Fruit fly (Drosophila melanogaster): ENCODE data around the gene S.

The S gene

dm6 chr2L:1102349-1102748 is 24.7 kb upstream of the S start, which contains the start of gene CG4629 (continued):
- TF ChIP-seq CG7745 (tag; optimal IDR thresholded peaks at IDR 0.05) (no peak), CG10462 (GFP tag; optimal IDR thresholded peaks at IDR 0.05) (no peak), CG17802 (tag; optimal IDR thresholded peaks at IDR 0.05) (no peak), Scr (GFP tag; IDR thresholded peaks at IDR 0.05; ENCODE audit: partially characterized antibody) (0 out of 2 replicates have a peak, but pooled peaks have one; percentile 28), CG14050 (GFP tag; IDR thresholded peaks at IDR 0.05) (no peak), CG16813 (GFP tag; IDR thresholded peaks at IDR 0.05; ENCODE audit: partially characterized antibody) (0 out of 3 replicates have a peak, but pooled peaks have one; percentile 14), chif (GFP tag; optimal IDR thresholded peaks at IDR 0.05) (no peak), CG12391 (tag; optimal IDR thresholded peaks at IDR 0.05) (no peak), CG3065 (GFP tag; optimal IDR thresholded peaks at IDR 0.05) (no peak), aop (GFP tag; IDR thresholded peaks at IDR 0.05) (no peak), CG1647 (GFP tag; optimal IDR thresholded peaks at IDR 0.05) (no peak), Lpt (GFP tag; optimal IDR thresholded peaks at IDR 0.05) (no peak), kah (GFP tag; optimal IDR thresholded peaks at IDR 0.05) (no peak), CG8359 (GFP tag; optimal IDR thresholded peaks at IDR 0.05; ENCODE audit: borderline replicate concordance) (no peak), pan (optimal IDR thresholded peaks at IDR 0.05) (no peak), pan (GFP tag; optimal IDR thresholded peaks at IDR 0.05 in 1 of 2, IDR thresholded peaks at IDR 0.05 in 1 of 2) (no peak), CG11723 (GFP tag; optimal IDR thresholded peaks at IDR 0.05) (no peak), D19A (tag; optimal IDR thresholded peaks at IDR 0.05) (no peak), E2f2 (GFP tag; IDR thresholded peaks at IDR 0.05) (peak; percentile 7; the same call in 1 of the 2 replicates), CG14965 (GFP tag; optimal IDR thresholded peaks at IDR 0.05; ENCODE audit: borderline replicate concordance) (no peak), CG34422 (GFP tag; IDR thresholded peaks at IDR 0.05) (peak; percentile 55; the same call in 1 of the 3 replicates), Blimp-1 (GFP tag; optimal IDR thresholded peaks at IDR 0.05) (no peak), Chrac-16 (GFP tag; optimal IDR thresholded peaks at IDR 0.05) (no peak), Spps (tag; optimal IDR thresholded peaks at IDR 0.05) (no peak), h (optimal IDR thresholded peaks at IDR 0.05) (no peak), CG15479 (GFP tag; optimal IDR thresholded peaks at IDR 0.05) (no peak), CG33213 (GFP tag; optimal IDR thresholded peaks at IDR 0.05) (no peak), Nf-YC (tag; optimal IDR thresholded peaks at IDR 0.05) (peak; percentile 38), cad (GFP tag; optimal IDR thresholded peaks at IDR 0.05) (no peak), Rx (GFP tag; IDR thresholded peaks at IDR 0.05) (no peak), bsh (GFP tag; optimal IDR thresholded peaks at IDR 0.05) (no peak), CG1529 (GFP tag; optimal IDR thresholded peaks at IDR 0.05) (no peak), Antp (GFP tag; optimal IDR thresholded peaks at IDR 0.05) (no peak), wor (GFP tag; IDR thresholded peaks at IDR 0.05) (no peak), CG4617 (GFP tag; optimal IDR thresholded peaks at IDR 0.05; ENCODE audit: borderline replicate concordance) (no peak), CG31365 (tag; optimal IDR thresholded peaks at IDR 0.05) (no peak), sens-2 (GFP tag; IDR thresholded peaks at IDR 0.05) (no peak), pum (GFP tag; optimal IDR thresholded peaks at IDR 0.05) (no peak), onecut (GFP tag; IDR thresholded peaks at IDR 0.05) (no peak), CG6175 (GFP tag; IDR thresholded peaks at IDR 0.05) (peak; percentile 49; the same call in 2 of the 3 replicates), CG13123 (GFP tag; optimal IDR thresholded peaks at IDR 0.05) (no peak), pita (GFP tag; optimal IDR thresholded peaks at IDR 0.05) (no peak), oc (tag; optimal IDR thresholded peaks at IDR 0.05) (no peak), nom (GFP tag; optimal IDR thresholded peaks at IDR 0.05) (peak; percentile 39), CG8388 (GFP tag; optimal IDR thresholded peaks at IDR 0.05) (no peak), CG7357 (GFP tag; IDR thresholded peaks at IDR 0.05) (no peak), p53 (GFP tag; optimal IDR thresholded peaks at IDR 0.05) (no peak), Hr39 (optimal IDR thresholded peaks at IDR 0.05) (no peak), knrl (GFP tag; IDR thresholded peaks at IDR 0.05; ENCODE audit: partially characterized antibody) (no peak), sob (GFP tag; IDR thresholded peaks at IDR 0.05) (0 out of 2 replicates have a peak, but pooled peaks have one; percentile 15), sima (GFP tag; optimal IDR thresholded peaks at IDR 0.05) (no peak), shn (GFP tag; optimal IDR thresholded peaks at IDR 0.05) (no peak)
